Worm (Caenorhabditis elegans): Measurements from ENCODE around the gene wago-10.

DNA sequence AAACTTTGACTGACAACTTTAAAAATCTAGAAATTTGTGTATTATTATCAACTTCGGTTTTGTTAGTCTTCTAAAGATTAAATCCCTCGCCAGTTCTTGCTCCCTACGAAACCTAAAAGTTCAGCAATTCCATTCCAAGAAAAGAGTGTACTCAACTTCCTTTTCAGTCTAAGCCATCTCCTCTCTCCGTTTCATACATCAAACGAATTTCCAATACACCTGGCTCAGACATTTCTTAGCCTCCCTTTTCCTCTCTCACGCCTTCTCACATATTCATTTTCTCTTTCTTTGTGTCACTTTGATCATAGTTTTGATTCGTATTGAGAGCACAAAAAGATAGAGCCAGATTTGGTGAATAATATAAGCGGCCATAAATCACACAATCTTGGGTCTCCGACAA lies 53.1 kb downstream of the wago-10 start, which contains the start of gene nhr-253:
- no peak for TF ChIP-seq ztf-29 (GFP tag; IDR thresholded peaks at IDR 0.05)
- no peak for TF ChIP-seq ztf-23 (GFP tag; IDR thresholded peaks at IDR 0.05)
- TF ChIP-seq klf-2 (GFP tag; conservative IDR thresholded peaks at IDR 0.05): no peak
